Worm (Caenorhabditis elegans) whole organism, L2 larva: ENCODE data around the gene K09F5.6.

Experiments used
- C34F6.9 ChIP-seq: fragments of 150-350 bp; optimal IDR thresholded peaks from 2 replicates; lab custom pipeline; 2014; ENCODE audit warnings: missing biosample characterization, missing genetic modification characterization
- F13H6.1 ChIP-seq: sonication (generic microtip); optimal IDR thresholded peaks from 2 replicates; lab custom pipeline; 2016; ENCODE audit warnings: missing genetic modification characterization, missing compliant biosample characterization
- R02D3.7 ChIP-seq: fragments of 150-350 bp; optimal IDR thresholded peaks from 2 replicates; lab custom pipeline; 2014; ENCODE audit warnings: missing biosample characterization, missing genetic modification characterization
- alr-1 ChIP-seq: fragments of 150-350 bp; optimal IDR thresholded peaks from 2 replicates; lab custom pipeline; 2014; ENCODE audit warnings: missing biosample characterization, missing genetic modification characterization
- blmp-1 ChIP-seq: sonication (generic microtip); optimal IDR thresholded peaks from 2 replicates; lab custom pipeline; 2017; ENCODE audit warnings: missing genetic modification characterization, mild to moderate bottlenecking, missing compliant biosample characterization, antibody characterized with exemption, moderate library complexity; ENCODE audit not compliant: insufficient read depth
- ceh-82 ChIP-seq: fragments of 150-350 bp; optimal IDR thresholded peaks from 2 replicates; lab custom pipeline; 2014; ENCODE audit warnings: missing biosample characterization, missing genetic modification characterization
- crh-2 ChIP-seq: sonication (generic microtip); optimal IDR thresholded peaks from 2 replicates; lab custom pipeline; 2017; ENCODE audit warnings: missing biosample characterization, missing genetic modification characterization
- dmd-4 ChIP-seq: sonication (generic microtip); optimal IDR thresholded peaks from 2 replicates; lab custom pipeline; 2017; ENCODE audit warnings: missing biosample characterization, missing genetic modification characterization
- egl-27 ChIP-seq: sonication (generic microtip); optimal IDR thresholded peaks from 3 replicates; lab custom pipeline; 2017; ENCODE audit warnings: missing biosample characterization, missing genetic modification reagents, missing genetic modification characterization
- elt-1 ChIP-seq: fragments of 150-350 bp; optimal IDR thresholded peaks from 2 replicates; lab custom pipeline; 2014; ENCODE audit warnings: missing biosample characterization, missing genetic modification characterization
- fos-1 ChIP-seq: fragments of 150-350 bp; optimal IDR thresholded peaks from 2 replicates; lab custom pipeline; 2014; ENCODE audit warnings: missing biosample characterization, missing genetic modification characterization
- gmeb-1 ChIP-seq: fragments of 150-350 bp; optimal IDR thresholded peaks from 2 replicates; lab custom pipeline; 2014; ENCODE audit warnings: missing biosample characterization, missing genetic modification characterization
- lin-11 ChIP-seq: fragments of 150-350 bp; sonication (generic microtip); optimal IDR thresholded peaks from 2 replicates; lab custom pipeline; 2014; ENCODE audit warnings: missing biosample characterization, missing genetic modification characterization, inconsistent platforms, mixed read lengths
- lin-13 ChIP-seq: fragments of 150-350 bp; optimal IDR thresholded peaks from 2 replicates; lab custom pipeline; 2014; ENCODE audit warnings: missing biosample characterization, missing genetic modification reagents, missing genetic modification characterization
- lin-39 ChIP-seq: fragments of 150-350 bp; optimal IDR thresholded peaks from 2 replicates; lab custom pipeline; 2014; ENCODE audit warnings: missing biosample characterization, missing genetic modification reagents, missing genetic modification characterization
- lsy-2 ChIP-seq, 2 experiments: fragments of 150-350 bp in 1 of 2; sonication (generic microtip) in 1 of 2; optimal IDR thresholded peaks; 2 replicates each; lab custom pipeline; 2014 to 2017; ENCODE audit warnings: missing biosample characterization in 2 of 2, missing genetic modification characterization in 2 of 2
- mab-5 ChIP-seq: fragments of 150-350 bp; optimal IDR thresholded peaks from 2 replicates; lab custom pipeline; 2014; ENCODE audit warnings: missing biosample characterization, missing genetic modification characterization
- mbf-1 ChIP-seq: sonication (generic microtip); optimal IDR thresholded peaks from 2 replicates; lab custom pipeline; 2017; ENCODE audit warnings: missing biosample characterization, missing genetic modification characterization
- nhr-12 ChIP-seq: fragments of 150-350 bp; optimal IDR thresholded peaks from 2 replicates; lab custom pipeline; 2014; ENCODE audit warnings: missing biosample characterization, missing genetic modification characterization
- nhr-129 ChIP-seq: fragments of 150-350 bp; optimal IDR thresholded peaks from 2 replicates; lab custom pipeline; 2014; ENCODE audit warnings: missing biosample characterization, missing genetic modification characterization
- nhr-21 ChIP-seq: fragments of 150-350 bp; optimal IDR thresholded peaks from 2 replicates; lab custom pipeline; 2014; ENCODE audit warnings: missing biosample characterization, missing genetic modification characterization
- nhr-23 ChIP-seq: fragments of 150-350 bp; optimal IDR thresholded peaks from 2 replicates; lab custom pipeline; 2014; ENCODE audit warnings: missing biosample characterization, missing genetic modification reagents, missing genetic modification characterization
- nhr-237 ChIP-seq: fragments of 150-350 bp; optimal IDR thresholded peaks from 2 replicates; lab custom pipeline; 2014; ENCODE audit warnings: missing biosample characterization, missing genetic modification characterization
- nhr-25 ChIP-seq: fragments of 150-350 bp; sonication (generic microtip); optimal IDR thresholded peaks from 3 replicates; lab custom pipeline; 2014; ENCODE audit warnings: missing biosample characterization, missing genetic modification characterization
- nhr-77 ChIP-seq: fragments of 150-350 bp; optimal IDR thresholded peaks from 2 replicates; lab custom pipeline; 2014; ENCODE audit warnings: missing biosample characterization, missing genetic modification characterization
- peb-1 ChIP-seq: fragments of 150-350 bp; optimal IDR thresholded peaks from 2 replicates; lab custom pipeline; 2014; ENCODE audit warnings: missing biosample characterization, missing genetic modification characterization
- sem-4 ChIP-seq: fragments of 150-350 bp; optimal IDR thresholded peaks from 2 replicates; lab custom pipeline; 2014; ENCODE audit warnings: missing biosample characterization, missing genetic modification reagents, missing genetic modification characterization
- skn-1 ChIP-seq: sonication (generic microtip); optimal IDR thresholded peaks from 2 replicates; lab custom pipeline; 2017; ENCODE audit warnings: missing biosample characterization, missing genetic modification characterization
- sma-3 ChIP-seq: sonication (generic microtip); optimal IDR thresholded peaks from 2 replicates; lab custom pipeline; 2016; ENCODE audit warnings: missing genetic modification reagents, missing genetic modification characterization, missing compliant biosample characterization
- sma-9 ChIP-seq, 2 experiments: fragments of 150-350 bp in 1 of 2; sonication (generic microtip) in 1 of 2; optimal IDR thresholded peaks; 2 replicates each; lab custom pipeline; 2014 to 2016; ENCODE audit warnings: missing genetic modification characterization in 2 of 2, mild to moderate bottlenecking in 1 of 2, missing biosample characterization in 1 of 2, missing compliant biosample characterization in 1 of 2, missing genetic modification reagents in 1 of 2, moderate library complexity in 1 of 2
- unc-39 ChIP-seq: fragments of 150-350 bp; optimal IDR thresholded peaks from 2 replicates; lab custom pipeline; 2014; ENCODE audit warnings: missing biosample characterization, missing genetic modification characterization
- unc-62 ChIP-seq: fragments of 150-350 bp; optimal IDR thresholded peaks from 2 replicates; lab custom pipeline; 2014; ENCODE audit warnings: missing biosample characterization, missing genetic modification reagents, missing genetic modification characterization
- zag-1 ChIP-seq: fragments of 150-350 bp; optimal IDR thresholded peaks from 2 replicates; lab custom pipeline; 2014; ENCODE audit warnings: missing biosample characterization, missing genetic modification characterization
- ztf-11 ChIP-seq: sonication (generic microtip); optimal IDR thresholded peaks from 2 replicates; lab custom pipeline; 2017; ENCODE audit warnings: missing biosample characterization, missing genetic modification characterization
- ztf-4 ChIP-seq: fragments of 150-350 bp; optimal IDR thresholded peaks from 2 replicates; lab custom pipeline; 2014; ENCODE audit warnings: missing biosample characterization, missing genetic modification characterization

K09F5.6 gene

ce11 chrX:7745386-7745785, 26.3 kb downstream of the K09F5.6 start:
- no peak for TF ChIP-seq alr-1 (tag; lab: Kevin White, UChicago)
- TF ChIP-seq F13H6.1 (tag; lab: Kevin White, UChicago) = no peak
- no peak for TF ChIP-seq ztf-4 (tag; lab: Kevin White, UChicago)
- no peak for TF ChIP-seq lsy-2 (tag; optimal IDR thresholded peaks at IDR 0.05; lab: Kevin White, UChicago)
- TF ChIP-seq lin-11 = no peak
- no peak for TF ChIP-seq elt-1
- TF ChIP-seq zag-1 (tag; lab: Kevin White, UChicago) = no peak
- no peak for TF ChIP-seq nhr-12 (tag; lab: Kevin White, UChicago)
- no peak for TF ChIP-seq mab-5 (tag; lab: Kevin White, UChicago)
- no peak for TF ChIP-seq R02D3.7 (tag; lab: Kevin White, UChicago)
- TF ChIP-seq unc-39 = no peak
- TF ChIP-seq mbf-1 (tag; lab: Kevin White, UChicago) = no peak
- TF ChIP-seq nhr-237 (tag; lab: Kevin White, UChicago) = no peak
- TF ChIP-seq lin-13 (GFP tag; lab: Kevin White, UChicago) = no peak
- no peak for TF ChIP-seq crh-2 (tag; lab: Kevin White, UChicago)

ce11 chrX:7750084-7750483, 31.0 kb downstream of the K09F5.6 start:
- TF ChIP-seq unc-62 (GFP tag; lab: Kevin White, UChicago) (no peak), skn-1 (tag; lab: Kevin White, UChicago) (no peak), nhr-12 (tag; lab: Kevin White, UChicago) (no peak)

- TF ChIP-seq peb-1 (tag; lab: Kevin White, UChicago) = no peak
- TF ChIP-seq nhr-12 (tag; lab: Kevin White, UChicago) = no peak
- TF ChIP-seq ztf-4 (tag; lab: Kevin White, UChicago) = no peak
- no peak for TF ChIP-seq sma-9 (GFP tag; optimal IDR thresholded peaks at IDR 0.05; lab: Kevin White, UChicago)
- no peak for TF ChIP-seq sma-9 (tag; optimal IDR thresholded peaks at IDR 0.05; lab: Kevin White, UChicago)
- no peak for TF ChIP-seq ceh-82 (tag; lab: Kevin White, UChicago)
- no peak for TF ChIP-seq elt-1
- no peak for TF ChIP-seq lsy-2 (tag; optimal IDR thresholded peaks at IDR 0.05; lab: Kevin White, UChicago)
- TF ChIP-seq F13H6.1 (tag; lab: Kevin White, UChicago) = no peak
- TF ChIP-seq dmd-4 = no peak
- no peak for TF ChIP-seq nhr-129 (tag; lab: Kevin White, UChicago)
- TF ChIP-seq sma-3 (GFP tag; lab: Kevin White, UChicago) = no peak
- TF ChIP-seq lin-39 = no peak
- no peak for TF ChIP-seq unc-39
- no peak for TF ChIP-seq nhr-23
- no peak for TF ChIP-seq unc-62 (GFP tag; lab: Kevin White, UChicago)
Observed at ce11 chrX:7752770-7753169, 33.7 kb downstream of the K09F5.6 start, which contains the start of gene deg-1. TSS of gene deg-1 (plus strand) at chrX:7753070.

- TF ChIP-seq gmeb-1 (peak; percentile 24), sma-9 (GFP tag; optimal IDR thresholded peaks at IDR 0.05; lab: Kevin White, UChicago) (peak; percentile 81), sma-9 (tag; optimal IDR thresholded peaks at IDR 0.05; lab: Kevin White, UChicago) (no peak), fos-1 (tag; lab: Kevin White, UChicago) (peak; percentile 20), nhr-25 (tag; lab: Kevin White, UChicago) (peak; percentile 72), F13H6.1 (tag; lab: Kevin White, UChicago) (peak; percentile 13), nhr-12 (tag; lab: Kevin White, UChicago) (no peak), crh-2 (tag; lab: Kevin White, UChicago) (peak; percentile 43), mab-5 (tag; lab: Kevin White, UChicago) (no peak), blmp-1 (tag; lab: Kevin White, UChicago) (peak; percentile 65), unc-39 (no peak), nhr-77 (no peak), ztf-11 (tag; lab: Kevin White, UChicago) (no peak), nhr-21 (peak; percentile 47), sma-3 (GFP tag; lab: Kevin White, UChicago) (peak; percentile 58), nhr-129 (tag; lab: Kevin White, UChicago) (peak; percentile 31), lsy-2 (tag; optimal IDR thresholded peaks at IDR 0.05; lab: Kevin White, UChicago) (peak in 1 of 2 experiments; percentile 21), elt-1 (peak; percentile 88), C34F6.9 (tag; lab: Kevin White, UChicago) (peak; percentile 4), skn-1 (tag; lab: Kevin White, UChicago) (no peak), sem-4 (no peak), egl-27 (peak; percentile 41)
Observed at ce11 chrX:7773714-7774318, 54.7 kb downstream of the K09F5.6 start.
